Worm (Caenorhabditis elegans): ENCODE results near the gene F15E6.9.

ce11 chrIV:4265224-4265623 lies 33.7 kb downstream of the F15E6.9 start, which contains the start of gene F36A4.5:
- no peak for TF ChIP-seq flh-1 (GFP tag; optimal IDR thresholded peaks at IDR 0.05)
- TF ChIP-seq unc-62 (GFP tag; optimal IDR thresholded peaks at IDR 0.05), result no peak
- no peak for TF ChIP-seq lin-13 (tag; optimal IDR thresholded peaks at IDR 0.05)
- TF ChIP-seq ces-1 (GFP tag; optimal IDR thresholded peaks at IDR 0.05), result no peak
- TF ChIP-seq nhr-28 (tag; optimal IDR thresholded peaks at IDR 0.05), result no peak
- no peak for TF ChIP-seq elt-3 (tag; optimal IDR thresholded peaks at IDR 0.05)
- no peak for TF ChIP-seq sptf-1 (tag; optimal IDR thresholded peaks at IDR 0.05)
- no peak for TF ChIP-seq unc-39 (tag; optimal IDR thresholded peaks at IDR 0.05)
- TF ChIP-seq zip-8 (tag; optimal IDR thresholded peaks at IDR 0.05), result no peak
- no peak for TF ChIP-seq snpc-4 (tag; optimal IDR thresholded peaks at IDR 0.05)
- no peak for TF ChIP-seq nhr-237 (tag; optimal IDR thresholded peaks at IDR 0.05)
- no peak for TF ChIP-seq pha-4 (tag; optimal IDR thresholded peaks at IDR 0.05)
- TF ChIP-seq mep-1 (tag; optimal IDR thresholded peaks at IDR 0.05), result no peak
- TF ChIP-seq elt-1 (tag; optimal IDR thresholded peaks at IDR 0.05; ENCODE audit: borderline replicate concordance, insufficient read depth), result no peak

All from whole organism, mixed stage, embryonic.